3 fruit fly cellular contexts compared by ENCODE assay signal in genomic region chr3L:4157852-4158251, dm6.
A peak's percentile ranks its signal among the peaks of the same experiment; 100 is the strongest.
TF ChIP-seq lines count a peak whose summit lies in the region.

No protein-coding gene starts in this region.

- TF ChIP-seq CTCF in whole organism, embryonic (GFP tag; optimal IDR thresholded peaks at IDR 0.05; lab: Kevin White, UChicago), result no peak

TF ChIP-seq in whole organism, embryonic, 481 proteins besides CTCF, POLR2A, EP300 and RAD21:
- TF ChIP-seq CG15696 (tag; optimal IDR thresholded peaks at IDR 0.05; lab: Kevin White, UChicago) (no peak), HmgZ (tag; optimal IDR thresholded peaks at IDR 0.05; lab: Kevin White, UChicago) (no peak), CG34422 (GFP tag; IDR thresholded peaks at IDR 0.05; lab: Robert Waterston, UW) (no peak), HLHmδ (GFP tag; optimal IDR thresholded peaks at IDR 0.05; lab: Kevin White, UChicago) (no peak), eve (GFP tag; optimal IDR thresholded peaks at IDR 0.05; lab: Kevin White, UChicago) (no peak), vvl (GFP tag; IDR thresholded peaks at IDR 0.05; lab: Robert Waterston, UW) (peak; percentile 19; the same call in 1 of the 2 replicates), Lhr (GFP tag; optimal IDR thresholded peaks at IDR 0.05; lab: Kevin White, UChicago) (no peak), CG4360 (GFP tag; IDR thresholded peaks at IDR 0.05; lab: Robert Waterston, UW) (no peak), CG9797 (GFP tag; optimal IDR thresholded peaks at IDR 0.05; lab: Kevin White, UChicago) (no peak), crol (GFP tag; IDR thresholded peaks at IDR 0.05; lab: Robert Waterston, UW) (peak; percentile 78), NfI (GFP tag; optimal IDR thresholded peaks at IDR 0.05; lab: Kevin White, UChicago) (no peak), Deaf1 (tag; optimal IDR thresholded peaks at IDR 0.05; lab: Kevin White, UChicago) (no peak), ind (GFP tag; optimal IDR thresholded peaks at IDR 0.05; lab: Kevin White, UChicago) (no peak), CG17912 (GFP tag; optimal IDR thresholded peaks at IDR 0.05; lab: Kevin White, UChicago) (no peak), zen2 (GFP tag; IDR thresholded peaks at IDR 0.05; lab: Robert Waterston, UW; ENCODE audit: partially characterized antibody) (no peak)

TF ChIP-seq in whole organism, prepupa, 60 proteins besides CTCF, POLR2A, EP300 and RAD21:
- TF ChIP-seq topi (GFP tag; optimal IDR thresholded peaks at IDR 0.05; lab: Kevin White, UChicago) (no peak), dsx (GFP tag; optimal IDR thresholded peaks at IDR 0.05; lab: Kevin White, UChicago; ENCODE audit: poor library complexity, severe bottlenecking) (peak; percentile 52)

TF ChIP-seq in whole organism, pupa, 21 proteins besides CTCF, POLR2A, EP300 and RAD21:
- peak; percentile 3 for TF ChIP-seq EcR (GFP tag; optimal IDR thresholded peaks at IDR 0.05; lab: Kevin White, UChicago)
- no peak for TF ChIP-seq CG14655 (GFP tag; optimal IDR thresholded peaks at IDR 0.05; lab: Kevin White, UChicago)
- no peak for TF ChIP-seq CG9948 (tag; optimal IDR thresholded peaks at IDR 0.05; lab: Kevin White, UChicago)
TF ChIP-seq in whole organism, pupa: peak in this region for 1.
